Fruit fly (Drosophila melanogaster) whole organism, embryonic: ENCODE measurements around the gene CG15373.

Source experiments
- CG18476 ChIP-seq: fragments of 200-800 bp; sonication (Bioruptor generic); optimal IDR thresholded peaks from 2 replicates; lab custom pipeline; 2016; ENCODE audit warnings: missing biosample characterization, mild to moderate bottlenecking, missing genetic modification characterization
- pan ChIP-seq, 4 experiments: fragments of >200 bp in 3 of 4; fragments of 200-800 bp in 1 of 4; sonication (Bioruptor generic) in 1 of 4; optimal IDR thresholded peaks in 3 of 4; IDR thresholded peaks in 1 of 4; 2 replicates each; pipeline versions ENCODE4 v1.3.6 to Lab custom; 2017 to 2022; ENCODE audit warnings: missing biosample characterization in 2 of 4, missing genetic modification characterization in 2 of 4, mixed read lengths in 1 of 4

The CG15373 gene

DNA sequence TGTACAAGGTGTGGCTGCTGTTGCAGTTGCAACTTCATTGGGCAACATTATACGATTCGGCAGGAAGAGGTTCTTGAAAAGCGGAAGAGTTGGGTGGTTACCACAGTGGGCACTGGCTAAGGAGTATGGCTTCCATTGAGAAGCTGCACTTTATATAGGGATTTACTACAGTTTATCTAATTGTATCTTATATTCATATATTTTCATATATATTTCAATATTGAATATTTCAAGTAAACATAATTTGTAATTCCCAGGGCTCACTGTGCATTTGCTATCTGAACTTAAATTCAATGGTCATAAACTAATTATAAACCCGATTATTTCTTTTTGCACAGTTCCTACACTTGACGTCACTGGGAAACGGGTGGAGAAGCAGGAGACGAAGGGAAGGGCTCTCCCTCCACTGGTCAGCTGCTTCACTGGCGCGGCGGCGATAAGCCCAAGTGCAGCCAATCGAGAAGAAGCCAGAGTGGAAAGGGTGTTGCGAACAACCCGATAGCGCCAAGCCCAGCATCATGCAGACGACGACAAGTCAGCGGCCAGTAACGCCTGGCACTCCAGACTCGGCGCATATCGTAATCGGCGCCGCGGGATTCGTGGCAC, 51.1 kb downstream of the CG15373 start (continued):
- no peak for TF ChIP-seq CG18476 (GFP tag; lab: Kevin White, UChicago)
- no peak for TF ChIP-seq pan (optimal IDR thresholded peaks at IDR 0.05; lab: Kevin White, UChicago)
- peak in 1 of 2 experiments; percentile 12 for TF ChIP-seq pan (GFP tag; optimal IDR thresholded peaks at IDR 0.05 in 1 of 2, IDR thresholded peaks at IDR 0.05 in 1 of 2)
